Fruit fly (Drosophila melanogaster): ENCODE results near the gene CG32444.

Gene CG32444

dm6 chr3L:21617354-21617753, 19.4 kb upstream of the CG32444 start, which contains the start of the genes S1P and CG11307 (continued):
- no peak for TF ChIP-seq dmrt99B (tag; optimal IDR thresholded peaks at IDR 0.05)
- TF ChIP-seq CG12942 (GFP tag; optimal IDR thresholded peaks at IDR 0.05), result no peak
- TF ChIP-seq lola (GFP tag; optimal IDR thresholded peaks at IDR 0.05), result peak in 1 of 3 experiments; percentile 11
- no peak for TF ChIP-seq usp (GFP tag; optimal IDR thresholded peaks at IDR 0.05)
- TF ChIP-seq MBD-R2 (GFP tag; IDR thresholded peaks at IDR 0.05), result peak; percentile 70
- no peak for TF ChIP-seq CG18619 (GFP tag; optimal IDR thresholded peaks at IDR 0.05)
- no peak for TF ChIP-seq bab2 (GFP tag; optimal IDR thresholded peaks at IDR 0.05)
- TF ChIP-seq CG9609 (GFP tag; optimal IDR thresholded peaks at IDR 0.05), result no peak
- TF ChIP-seq luna (GFP tag; optimal IDR thresholded peaks at IDR 0.05), result no peak
- no peak for TF ChIP-seq CG6254 (GFP tag; optimal IDR thresholded peaks at IDR 0.05)
- TF ChIP-seq lab (GFP tag; optimal IDR thresholded peaks at IDR 0.05), result no peak
- TF ChIP-seq Abd-B (GFP tag; optimal IDR thresholded peaks at IDR 0.05), result no peak
- TF ChIP-seq CG9876 (GFP tag; optimal IDR thresholded peaks at IDR 0.05), result no peak
- peak; percentile 34 for TF ChIP-seq BEAF-32 (GFP tag; optimal IDR thresholded peaks at IDR 0.05)
- peak; percentile 98 for TF ChIP-seq sd (tag; optimal IDR thresholded peaks at IDR 0.05)
- peak; percentile 86 for TF ChIP-seq scrt (GFP tag; optimal IDR thresholded peaks at IDR 0.05)
- no peak for TF ChIP-seq CG17186 (GFP tag; optimal IDR thresholded peaks at IDR 0.05)
- TF ChIP-seq CG14014 (GFP tag; IDR thresholded peaks at IDR 0.05), result no peak
- peak; percentile 75 for TF ChIP-seq CG9797 (GFP tag; optimal IDR thresholded peaks at IDR 0.05)
- peak; percentile 52 for TF ChIP-seq E2f2 (GFP tag; IDR thresholded peaks at IDR 0.05)
- TF ChIP-seq sim (GFP tag; IDR thresholded peaks at IDR 0.05), result no peak
- no peak for TF ChIP-seq CG6175 (GFP tag; IDR thresholded peaks at IDR 0.05)
- peak; percentile 36 for TF ChIP-seq CG10267 (tag; optimal IDR thresholded peaks at IDR 0.05)
- no peak for TF ChIP-seq ind (GFP tag; optimal IDR thresholded peaks at IDR 0.05)
- peak; percentile 3 for TF ChIP-seq Ets97D (GFP tag; optimal IDR thresholded peaks at IDR 0.05)
- peak; percentile 64 for TF ChIP-seq trem (tag; optimal IDR thresholded peaks at IDR 0.05)
- peak; percentile 88 for TF ChIP-seq nerfin-1 (tag; optimal IDR thresholded peaks at IDR 0.05)
- TF ChIP-seq yki (optimal IDR thresholded peaks at IDR 0.05), result no peak

dm6 chr3L:21625547-21625946, 11.2 kb upstream of the CG32444 start, which contains the start of the genes CG7166 and Alg11:
Gene CG7166, minus strand, starts transcription at chr3L:21625647.
Gene Alg11, plus strand, starts transcription at chr3L:21625806.
- TF ChIP-seq ewg (GFP tag; optimal IDR thresholded peaks at IDR 0.05), result peak; percentile 88
- no peak for TF ChIP-seq dmrt11E (tag; optimal IDR thresholded peaks at IDR 0.05)
- peak; percentile 56 for TF ChIP-seq sens (GFP tag)

- TF ChIP-seq CHES-1-like (GFP tag; optimal IDR thresholded peaks at IDR 0.05) (no peak), B-H2 (GFP tag; optimal IDR thresholded peaks at IDR 0.05) (no peak), CG12104 (GFP tag; optimal IDR thresholded peaks at IDR 0.05) (no peak), CG18599 (GFP tag; optimal IDR thresholded peaks at IDR 0.05) (no peak), Dfd (GFP tag; optimal IDR thresholded peaks at IDR 0.05) (no peak), HLH4C (GFP tag; IDR thresholded peaks at IDR 0.05; ENCODE audit: partially characterized antibody) (peak; percentile 68), YL-1 (GFP tag; optimal IDR thresholded peaks at IDR 0.05) (peak; percentile 40), dmrt99B (tag; optimal IDR thresholded peaks at IDR 0.05) (no peak), CG15269 (tag; optimal IDR thresholded peaks at IDR 0.05) (no peak), nerfin-2 (GFP tag; IDR thresholded peaks at IDR 0.05; ENCODE audit: partially characterized antibody) (0 out of 2 replicates have a peak, but pooled peaks have one; percentile 9), ato (GFP tag; IDR thresholded peaks at IDR 0.05; ENCODE audit: partially characterized antibody) (no peak), Dek (tag; optimal IDR thresholded peaks at IDR 0.05) (no peak), stwl (tag; optimal IDR thresholded peaks at IDR 0.05) (peak; percentile 88), CG31224 (GFP tag; IDR thresholded peaks at IDR 0.05) (no peak), Doc3 (GFP tag; IDR thresholded peaks at IDR 0.05; ENCODE audit: partially characterized antibody) (peak; percentile 59; the same call in 2 of the 3 replicates), CG34224 (GFP tag; IDR thresholded peaks at IDR 0.05; ENCODE audit: partially characterized antibody) (peak; percentile 72), fd64A (GFP tag; optimal IDR thresholded peaks at IDR 0.05) (no peak), chif (GFP tag; optimal IDR thresholded peaks at IDR 0.05) (no peak)
Measured at dm6 chr3L:21626036-21626614, 10.6 kb upstream of the CG32444 start.
